Worm (Caenorhabditis elegans) whole organism, L4 larva: Measurements from ENCODE around the gene madf-5.

ENCODE experiments used
- T20F7.1 ChIP-seq: fragments of 200-800 bp; sonication (Bioruptor generic); optimal IDR thresholded peaks from 2 replicates; lab custom pipeline; 2018; ENCODE audit warnings: mild to moderate bottlenecking, missing genetic modification characterization, missing compliant biosample characterization
- T26A8.4 ChIP-seq: fragments of 200-800 bp; sonication (Bioruptor generic); IDR thresholded peaks from 2 replicates; pipeline ENCODE4 v1.3.6; 2022; ENCODE audit warnings: missing genetic modification characterization, missing compliant biosample characterization
- ZK546.5 ChIP-seq, 2 experiments: sonication (generic microtip); optimal IDR thresholded peaks; 2 replicates each; lab custom pipeline; 2017; ENCODE audit warnings: missing biosample characterization in 2 of 2, missing genetic modification characterization in 2 of 2
- aha-1 ChIP-seq: fragments of 150-350 bp; peaks from one replicate; lab custom pipeline; 2014; ENCODE audit warnings: missing biosample characterization, missing genetic modification characterization
- ama-1 ChIP-seq: fragments of 150-350 bp; optimal IDR thresholded peaks from 2 replicates; lab custom pipeline; 2014; ENCODE audit warnings: inconsistent platforms, mixed read lengths
- ces-1 ChIP-seq: fragments of 150-350 bp; sonication (generic microtip); optimal IDR thresholded peaks from 4 replicates; lab custom pipeline; 2014; ENCODE audit warnings: missing biosample characterization, missing genetic modification reagents, missing genetic modification characterization
- daf-16 ChIP-seq, 3 experiments: sonication (generic microtip); optimal IDR thresholded peaks; 2 replicates each; lab custom pipeline; 2016 to 2017; ENCODE audit warnings: missing genetic modification characterization in 3 of 3, missing genetic modification reagents in 3 of 3, mild to moderate bottlenecking in 2 of 3, missing compliant biosample characterization in 2 of 3, missing biosample characterization in 1 of 3, moderate library complexity in 1 of 3
- dmd-6 ChIP-seq: fragments of 200-800 bp; sonication (Bioruptor generic); IDR thresholded peaks from 2 replicates; pipeline ENCODE4 v1.3.6; 2022; ENCODE audit warnings: missing genetic modification reagents, missing genetic modification characterization, missing compliant biosample characterization
- dmd-8 ChIP-seq: fragments of 200-800 bp; sonication (Bioruptor generic); IDR thresholded peaks from 2 replicates; pipeline ENCODE4 v1.3.6; 2022; ENCODE audit warnings: missing genetic modification characterization, missing compliant biosample characterization
- dpl-1 ChIP-seq: fragments of 150-350 bp; optimal IDR thresholded peaks from 2 replicates; lab custom pipeline; 2014; ENCODE audit warnings: missing biosample characterization, missing genetic modification reagents, missing genetic modification characterization
- duxl-1 ChIP-seq: sonication (generic microtip); optimal IDR thresholded peaks from 2 replicates; lab custom pipeline; 2016; ENCODE audit warnings: mild to moderate bottlenecking, missing genetic modification characterization, moderate library complexity, missing compliant biosample characterization; ENCODE audit not compliant: poor library complexity
- dve-1 ChIP-seq: sonication (generic microtip); optimal IDR thresholded peaks from 2 replicates; lab custom pipeline; 2017; ENCODE audit warnings: antibody characterized with exemption, mild to moderate bottlenecking, missing genetic modification characterization, missing compliant biosample characterization; ENCODE audit not compliant: insufficient read depth
- fos-1 ChIP-seq: fragments of 150-350 bp; optimal IDR thresholded peaks from 2 replicates; lab custom pipeline; 2014; ENCODE audit warnings: missing biosample characterization, missing genetic modification characterization
- hif-1 ChIP-seq, 2 experiments: sonication (generic microtip); optimal IDR thresholded peaks; 2 replicates each; lab custom pipeline; 2016 to 2017; ENCODE audit warnings: missing compliant biosample characterization in 2 of 2, missing genetic modification characterization in 2 of 2, missing genetic modification reagents in 2 of 2, missing genotype in 2 of 2, mild to moderate bottlenecking in 1 of 2
- hlh-11 ChIP-seq: fragments of 200-800 bp; sonication (Bioruptor generic); optimal IDR thresholded peaks from 2 replicates; lab custom pipeline; 2018; ENCODE audit warnings: mild to moderate bottlenecking, missing genetic modification characterization, missing compliant biosample characterization
- hlh-30 ChIP-seq: sonication (generic microtip); optimal IDR thresholded peaks from 2 replicates; lab custom pipeline; 2017; ENCODE audit warnings: antibody characterized with exemption, mild to moderate bottlenecking, missing genetic modification characterization, missing compliant biosample characterization; ENCODE audit not compliant: insufficient read depth
- hmg-1.1 ChIP-seq: fragments of 200-800 bp; sonication (Bioruptor generic); IDR thresholded peaks from 2 replicates; pipeline ENCODE4 v1.3.6; 2022; ENCODE audit warnings: missing genetic modification reagents, missing genetic modification characterization, missing compliant biosample characterization
- lin-1 ChIP-seq: fragments of 200-800 bp; sonication (Bioruptor generic); IDR thresholded peaks from 2 replicates; pipeline ENCODE4 v1.3.6; 2022; ENCODE audit warnings: missing genetic modification reagents, missing genetic modification characterization, missing compliant biosample characterization
- lin-13 ChIP-seq: fragments of 150-350 bp; optimal IDR thresholded peaks from 2 replicates; lab custom pipeline; 2014; ENCODE audit warnings: missing biosample characterization, missing genetic modification reagents, missing genetic modification characterization
- lin-38 ChIP-seq: fragments of 200-800 bp; sonication (Bioruptor generic); IDR thresholded peaks from 2 replicates; pipeline ENCODE4 v1.3.6; 2022; ENCODE audit warnings: missing genetic modification reagents, missing genetic modification characterization, missing compliant biosample characterization
- lsy-2 ChIP-seq, 2 experiments: fragments of 150-350 bp in 1 of 2; sonication (generic microtip) in 1 of 2; optimal IDR thresholded peaks; 2 replicates each; lab custom pipeline; 2014 to 2017; ENCODE audit warnings: missing biosample characterization in 2 of 2, missing genetic modification characterization in 2 of 2
- mdl-1 ChIP-seq, 2 experiments: fragments of 150-350 bp in 1 of 2; sonication (generic microtip) in 1 of 2; optimal IDR thresholded peaks; 2 replicates each; lab custom pipeline; 2014 to 2017; ENCODE audit warnings: missing biosample characterization in 2 of 2, missing genetic modification characterization in 2 of 2
- mdt-29 ChIP-seq: fragments of 200-800 bp; sonication (Bioruptor generic); IDR thresholded peaks from 2 replicates; pipeline ENCODE4 v1.3.6; 2022; ENCODE audit warnings: missing genetic modification reagents, missing genetic modification characterization, missing compliant biosample characterization
- mep-1 ChIP-seq: fragments of 150-350 bp; sonication (generic microtip); optimal IDR thresholded peaks from 3 replicates; lab custom pipeline; 2014; ENCODE audit warnings: missing biosample characterization, missing genetic modification characterization
- mes-2 ChIP-seq: sonication (generic microtip); optimal IDR thresholded peaks from 2 replicates; lab custom pipeline; 2016; ENCODE audit warnings: missing genotype, mild to moderate bottlenecking, missing genetic modification characterization, missing compliant biosample characterization; ENCODE audit not compliant: poor library complexity, severe bottlenecking
- mxl-2 ChIP-seq: fragments of 200-800 bp; sonication (Bioruptor generic); conservative IDR thresholded peaks from 2 replicates; pipeline ENCODE4 v1.3.6; 2022; ENCODE audit warnings: missing genetic modification reagents, missing genetic modification characterization, missing compliant biosample characterization
- mxl-3 ChIP-seq: fragments of 200-800 bp; sonication (Bioruptor generic); optimal IDR thresholded peaks from 2 replicates; lab custom pipeline; 2018; ENCODE audit warnings: mild to moderate bottlenecking, missing genetic modification characterization, missing compliant biosample characterization
- nhr-10 ChIP-seq: fragments of 150-350 bp; optimal IDR thresholded peaks from 2 replicates; lab custom pipeline; 2014; ENCODE audit warnings: missing biosample characterization, missing genetic modification characterization
- nhr-102 ChIP-seq: sonication (generic microtip); optimal IDR thresholded peaks from 2 replicates; lab custom pipeline; 2016; ENCODE audit warnings: mild to moderate bottlenecking, missing genetic modification characterization, moderate library complexity, missing compliant biosample characterization
- nhr-11 ChIP-seq: fragments of 150-350 bp; optimal IDR thresholded peaks from 2 replicates; lab custom pipeline; 2014; ENCODE audit warnings: missing biosample characterization, missing genetic modification characterization
- nhr-111 ChIP-seq: fragments of 200-800 bp; sonication (Bioruptor generic); optimal IDR thresholded peaks from 2 replicates; lab custom pipeline; 2018; ENCODE audit warnings: mild to moderate bottlenecking, missing genetic modification characterization, missing compliant biosample characterization
- nhr-28 ChIP-seq: fragments of 150-350 bp; optimal IDR thresholded peaks from 2 replicates; lab custom pipeline; 2014; ENCODE audit warnings: missing biosample characterization, missing genetic modification characterization
- nhr-42 ChIP-seq: fragments of 200-800 bp; sonication (Bioruptor generic); IDR thresholded peaks from 2 replicates; pipeline ENCODE4 v1.3.6; 2022; ENCODE audit warnings: missing genetic modification characterization, missing compliant biosample characterization
- nhr-48 ChIP-seq: sonication (generic microtip); optimal IDR thresholded peaks from 2 replicates; lab custom pipeline; 2016; ENCODE audit warnings: mild to moderate bottlenecking, missing genetic modification characterization, missing compliant biosample characterization
- nhr-6 ChIP-seq: fragments of 150-350 bp; optimal IDR thresholded peaks from 2 replicates; lab custom pipeline; 2014; ENCODE audit warnings: missing biosample characterization, missing genetic modification characterization
- nhr-77 ChIP-seq: fragments of 150-350 bp; optimal IDR thresholded peaks from 2 replicates; lab custom pipeline; 2014; ENCODE audit warnings: missing biosample characterization, missing genetic modification characterization
- pha-4 ChIP-seq, 2 experiments: fragments of 150-350 bp in 1 of 2; fragments of 200-800 bp in 1 of 2; sonication (Bioruptor generic) in 1 of 2; IDR thresholded peaks in 1 of 2; optimal IDR thresholded peaks in 1 of 2; 2 replicates each; pipeline versions ENCODE4 v1.3.6 to Lab custom; 2014 to 2022; ENCODE audit warnings: missing genetic modification characterization in 2 of 2, missing genetic modification reagents in 2 of 2, missing biosample characterization in 1 of 2, missing compliant biosample characterization in 1 of 2
- php-3 ChIP-seq: fragments of 200-800 bp; sonication (Bioruptor generic); IDR thresholded peaks from 2 replicates; pipeline ENCODE4 v1.3.6; 2022; ENCODE audit warnings: missing genetic modification reagents, missing genetic modification characterization, missing compliant biosample characterization
- pqm-1 ChIP-seq: sonication (generic microtip); optimal IDR thresholded peaks from 2 replicates; lab custom pipeline; 2017; ENCODE audit warnings: missing biosample characterization, missing genetic modification characterization
- tra-1 ChIP-seq: fragments of 200-800 bp; sonication (Bioruptor generic); IDR thresholded peaks from 2 replicates; pipeline ENCODE4 v1.3.6; 2022; ENCODE audit warnings: missing genetic modification reagents, missing genetic modification characterization, missing compliant biosample characterization
- unc-39 ChIP-seq: sonication (generic microtip); optimal IDR thresholded peaks from 2 replicates; lab custom pipeline; 2017; ENCODE audit warnings: missing biosample characterization, missing genetic modification characterization
- unc-62 ChIP-seq, 3 experiments: fragments of 150-350 bp in 1 of 3; sonication (generic microtip); optimal IDR thresholded peaks in 2 of 3; peaks in 1 of 3; 1 replicate in 1 of 3; 2 replicates in 2 of 3; lab custom pipeline; 2014 to 2017; ENCODE audit warnings: missing biosample characterization in 3 of 3, missing genetic modification characterization in 3 of 3, missing genetic modification reagents in 3 of 3, missing genotype in 1 of 3

madf-5 gene

DNA sequence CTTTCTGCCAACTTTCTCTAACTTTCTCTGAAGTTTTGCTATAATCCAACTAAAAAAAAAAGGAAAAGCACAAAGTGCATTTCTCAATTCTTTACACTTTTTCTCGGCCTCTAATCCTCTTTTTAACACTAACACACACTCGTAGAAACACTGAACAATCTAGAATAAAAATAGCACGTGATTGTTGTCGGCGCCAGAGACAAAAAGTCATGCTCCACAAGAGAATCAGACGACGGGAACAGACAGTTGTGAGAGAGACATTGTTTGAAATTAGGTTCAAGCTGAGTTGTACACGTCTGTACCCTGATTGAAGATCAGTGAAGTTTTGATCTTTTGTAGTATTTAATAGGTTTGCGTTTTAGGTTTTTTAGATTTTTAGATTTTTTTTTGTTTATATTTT, 25.0 kb downstream of the madf-5 start:
- TF ChIP-seq pqm-1 (tag; lab: Kevin White, UChicago) (peak; percentile 45), fos-1 (tag; lab: Kevin White, UChicago) (no peak), nhr-10 (tag; lab: Kevin White, UChicago) (peak; percentile 67), lin-38 (GFP tag; lab: Robert Waterston, UW) (no peak), mes-2 (tag; lab: Kevin White, UChicago) (peak; percentile 56), nhr-42 (GFP tag; lab: Robert Waterston, UW) (peak; percentile 73), T20F7.1 (GFP tag; lab: Kevin White, UChicago) (no peak), mxl-2 (GFP tag; lab: Robert Waterston, UW) (peak; percentile 62; the same call in 1 of the 2 replicates), unc-39 (tag; lab: Kevin White, UChicago) (no peak), nhr-77 (tag; lab: Kevin White, UChicago) (peak; percentile 95), lin-13 (peak; percentile 37), daf-16 (GFP tag; optimal IDR thresholded peaks at IDR 0.05; lab: Kevin White, UChicago) (peak; percentile 13 to 74), daf-16 (tag; optimal IDR thresholded peaks at IDR 0.05; lab: Kevin White, UChicago) (peak; percentile 90), mep-1 (tag; lab: Kevin White, UChicago) (no peak), tra-1 (GFP tag; lab: Robert Waterston, UW) (0 out of 2 replicates have a peak, but pooled peaks have one; percentile 29), hlh-11 (peak; percentile 91), nhr-111 (no peak), nhr-28 (tag; lab: Kevin White, UChicago) (peak; percentile 81), mdt-29 (GFP tag; lab: Robert Waterston, UW) (peak; percentile 92), dmd-6 (peak; percentile 77), hlh-30 (tag; lab: Kevin White, UChicago) (peak; percentile 97), ces-1 (no peak), nhr-102 (tag; lab: Kevin White, UChicago) (peak; percentile 48), pha-4 (GFP tag; IDR thresholded peaks at IDR 0.05; lab: Robert Waterston, UW) (peak; percentile 23; the same call in 1 of the 2 replicates), pha-4 (tag; optimal IDR thresholded peaks at IDR 0.05; lab: Kevin White, UChicago) (no peak), dpl-1 (GFP tag; lab: Kevin White, UChicago) (peak; percentile 21), lsy-2 (tag; optimal IDR thresholded peaks at IDR 0.05; lab: Kevin White, UChicago) (peak in 1 of 2 experiments; percentile 86), dmd-8 (no peak), ZK546.5 (tag; optimal IDR thresholded peaks at IDR 0.05; lab: Kevin White, UChicago) (no peak), duxl-1 (tag; lab: Kevin White, UChicago) (no peak), lin-1 (GFP tag; lab: Robert Waterston, UW) (peak; percentile 58; the same call in 1 of the 2 replicates), nhr-11 (peak; percentile 92), T26A8.4 (peak; percentile 61; the same call in 1 of the 2 replicates), nhr-48 (peak; percentile 68), aha-1 (peak; percentile 95), unc-62 (GFP tag; optimal IDR thresholded peaks at IDR 0.05 in 1 of 2; lab: Kevin White, UChicago) (peak in 1 of 2 experiments; percentile 59), unc-62 (tag; optimal IDR thresholded peaks at IDR 0.05; lab: Kevin White, UChicago) (no peak), hmg-1.1 (peak; percentile 59), nhr-6 (tag; lab: Kevin White, UChicago) (peak; percentile 41), mdl-1 (tag; optimal IDR thresholded peaks at IDR 0.05; lab: Kevin White, UChicago) (peak in 1 of 2 experiments; percentile 75), ama-1 (lab: Kevin White, UChicago) (no peak), php-3 (GFP tag; lab: Robert Waterston, UW) (peak; percentile 51), mxl-3 (GFP tag; lab: Kevin White, UChicago) (no peak), hif-1 (tag; optimal IDR thresholded peaks at IDR 0.05; lab: Kevin White, UChicago) (peak; percentile 36 to 76), dve-1 (tag; lab: Kevin White, UChicago) (peak; percentile 99)
